Worm (Caenorhabditis elegans): ENCODE results near the gene C14A11.2.

C14A11.2 gene

DNA sequence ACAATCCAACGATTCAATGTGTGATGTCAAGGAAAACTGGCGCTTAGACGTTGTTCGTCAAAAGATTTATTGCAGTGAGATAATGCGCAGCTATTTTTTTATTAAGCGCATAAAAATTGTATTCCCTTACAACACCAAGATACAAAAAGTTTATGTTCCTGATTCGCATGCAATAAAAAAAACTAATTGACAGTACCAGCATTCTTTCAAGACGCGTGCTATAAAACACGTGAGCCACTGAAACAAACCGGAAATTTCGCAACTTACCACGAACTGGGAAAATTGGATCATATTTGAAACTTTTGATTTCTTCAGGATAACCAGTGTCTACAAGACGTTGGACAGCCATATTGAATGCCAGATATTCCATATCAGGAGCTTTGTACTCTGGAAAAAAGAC, 34.6 kb downstream of the C14A11.2 start:
- TF ChIP-seq ZK185.1 (tag; optimal IDR thresholded peaks at IDR 0.05; ENCODE audit: poor library complexity, severe bottlenecking): no peak
- no peak for TF ChIP-seq fkh-3 (tag; optimal IDR thresholded peaks at IDR 0.05)
- no peak for TF ChIP-seq Y79H2A.3 (GFP tag; conservative IDR thresholded peaks at IDR 0.05)
- no peak for TF ChIP-seq attf-5 (GFP tag; optimal IDR thresholded peaks at IDR 0.05)
- TF ChIP-seq lsy-27 (tag; optimal IDR thresholded peaks at IDR 0.05; ENCODE audit: borderline replicate concordance, insufficient read depth): no peak
- TF ChIP-seq nhr-80 (tag; optimal IDR thresholded peaks at IDR 0.05): peak; percentile 3
- TF ChIP-seq let-607 (tag; optimal IDR thresholded peaks at IDR 0.05): peak in 1 of 2 experiments; percentile 69
- no peak for TF ChIP-seq him-1 (tag; optimal IDR thresholded peaks at IDR 0.05)
- no peak for TF ChIP-seq cebp-2 (GFP tag; IDR thresholded peaks at IDR 0.05)
- TF ChIP-seq pbrm-1 (GFP tag; IDR thresholded peaks at IDR 0.05): no peak
- peak; percentile 89 for TF ChIP-seq cebp-1 (GFP tag; IDR thresholded peaks at IDR 0.05)
- peak; percentile 89 for TF ChIP-seq cebp-1 (tag; optimal IDR thresholded peaks at IDR 0.05)
- no peak for TF ChIP-seq dox-1 (GFP tag; IDR thresholded peaks at IDR 0.05)
- TF ChIP-seq bed-1 (GFP tag; IDR thresholded peaks at IDR 0.05): no peak
- TF ChIP-seq nhr-27 (tag; optimal IDR thresholded peaks at IDR 0.05): no peak
- TF ChIP-seq atf-7 (tag; optimal IDR thresholded peaks at IDR 0.05): no peak
- TF ChIP-seq K12H6.12 (tag; optimal IDR thresholded peaks at IDR 0.05): no peak

- TF ChIP-seq nhr-80 (tag; optimal IDR thresholded peaks at IDR 0.05): peak; percentile 79
- no peak for TF ChIP-seq rpc-1 (optimal IDR thresholded peaks at IDR 0.05)
- no peak for TF ChIP-seq rpc-1 (tag; optimal IDR thresholded peaks at IDR 0.05)
Measured at ce11 chrX:2838619-2839018, 35.7 kb downstream of the C14A11.2 start.

ce11 chrX:2840287-2840686, 37.4 kb downstream of the C14A11.2 start, which contains the start of gene Y71H10B.1:
Gene Y71H10B.1 (minus strand): TSS chrX:2840292.
- TF ChIP-seq lin-40 (tag; optimal IDR thresholded peaks at IDR 0.05) (peak; percentile 22), ztf-6 (GFP tag; IDR thresholded peaks at IDR 0.05) (no peak), tbx-9 (tag; optimal IDR thresholded peaks at IDR 0.05; ENCODE audit: borderline replicate concordance) (no peak), efl-1 (GFP tag; optimal IDR thresholded peaks at IDR 0.05) (no peak), F57C9.4 (tag; optimal IDR thresholded peaks at IDR 0.05) (no peak), ceh-91 (GFP tag; IDR thresholded peaks at IDR 0.05) (no peak), ztf-3 (GFP tag; optimal IDR thresholded peaks at IDR 0.05) (no peak), F22D6.2 (tag; optimal IDR thresholded peaks at IDR 0.05) (no peak), somi-1 (GFP tag; optimal IDR thresholded peaks at IDR 0.05) (peak; percentile 54), rpc-1 (optimal IDR thresholded peaks at IDR 0.05) (no peak), rpc-1 (tag; optimal IDR thresholded peaks at IDR 0.05) (no peak), madf-6 (GFP tag; IDR thresholded peaks at IDR 0.05) (no peak), ZK185.1 (tag; optimal IDR thresholded peaks at IDR 0.05; ENCODE audit: poor library complexity, severe bottlenecking) (no peak), ztf-26 (tag; optimal IDR thresholded peaks at IDR 0.05) (peak; percentile 25), hsf-1 (GFP tag; IDR thresholded peaks at IDR 0.05) (no peak), sea-2 (GFP tag; IDR thresholded peaks at IDR 0.05) (no peak), lsl-1 (GFP tag; optimal IDR thresholded peaks at IDR 0.05) (no peak), attf-6 (GFP tag; IDR thresholded peaks at IDR 0.05) (no peak), egl-44 (GFP tag; IDR thresholded peaks at IDR 0.05) (no peak)

ce11 chrX:2841754-2842153, 38.8 kb downstream of the C14A11.2 start:
- TF ChIP-seq nhr-80 (tag; optimal IDR thresholded peaks at IDR 0.05) (peak; percentile 59), lin-40 (tag; optimal IDR thresholded peaks at IDR 0.05) (peak; percentile 28), attf-3 (GFP tag; conservative IDR thresholded peaks at IDR 0.05) (no peak), somi-1 (GFP tag; optimal IDR thresholded peaks at IDR 0.05) (no peak), let-607 (tag; optimal IDR thresholded peaks at IDR 0.05) (peak in 1 of 2 experiments; percentile 8)

Measured in whole organism, young adult.